Comparison of ENCODE assay signal across 5 worm cellular contexts in genomic region chrIII:12013054-12013453, ce11.
A peak's percentile ranks its signal among the peaks of the same experiment; 100 is the strongest.
TF ChIP-seq lines count a peak whose summit lies in the region.

No protein-coding gene starts in this region.

TF ChIP-seq in whole organism, L1 larva, 84 proteins besides CTCF, POLR2A, EP300 and RAD21:
- TF ChIP-seq ceh-90 (tag; optimal IDR thresholded peaks at IDR 0.05; lab: Kevin White, UChicago) (no peak), nhr-90 (tag; optimal IDR thresholded peaks at IDR 0.05; lab: Kevin White, UChicago; ENCODE audit: poor library complexity) (no peak), lin-35 (GFP tag; optimal IDR thresholded peaks at IDR 0.05; lab: Kevin White, UChicago) (peak in 1 of 2 experiments; percentile 9), lin-14 (GFP tag; optimal IDR thresholded peaks at IDR 0.05; lab: Kevin White, UChicago) (peak; percentile 55), efl-1 (optimal IDR thresholded peaks at IDR 0.05; lab: Kevin White, UChicago) (no peak), efl-1 (GFP tag; optimal IDR thresholded peaks at IDR 0.05 in 1 of 2; lab: Kevin White, UChicago) (peak in 1 of 2 experiments; percentile 60), blmp-1 (tag; optimal IDR thresholded peaks at IDR 0.05; lab: Kevin White, UChicago) (peak; percentile 39), nhr-85 (tag; lab: Kevin White, UChicago) (peak; percentile 85), grh-1 (GFP tag; IDR thresholded peaks at IDR 0.05; lab: Robert Waterston, UW) (peak; percentile 58), skn-1 (tag; optimal IDR thresholded peaks at IDR 0.05; lab: Kevin White, UChicago) (peak; percentile 4), elt-2 (tag; optimal IDR thresholded peaks at IDR 0.05; lab: Kevin White, UChicago) (no peak), snu-23 (GFP tag; optimal IDR thresholded peaks at IDR 0.05; lab: Kevin White, UChicago) (peak; percentile 20), nhr-71 (tag; optimal IDR thresholded peaks at IDR 0.05; lab: Kevin White, UChicago) (peak; percentile 13), dpl-1 (GFP tag; optimal IDR thresholded peaks at IDR 0.05; lab: Kevin White, UChicago) (peak in 1 of 3 experiments; percentile 13)
TF ChIP-seq in whole organism, L1 larva: peak in this region for 10.

TF ChIP-seq in whole organism, L2 larva, 48 proteins besides CTCF, POLR2A, EP300 and RAD21:
- TF ChIP-seq nhr-25 (tag; optimal IDR thresholded peaks at IDR 0.05; lab: Kevin White, UChicago): peak; percentile 52
- TF ChIP-seq sma-3 (GFP tag; optimal IDR thresholded peaks at IDR 0.05; lab: Kevin White, UChicago): peak; percentile 21
- TF ChIP-seq sem-4 (tag; optimal IDR thresholded peaks at IDR 0.05; lab: Kevin White, UChicago): peak; percentile 5
- TF ChIP-seq ceh-16 (tag; optimal IDR thresholded peaks at IDR 0.05; lab: Kevin White, UChicago): no peak

TF ChIP-seq in whole organism, L3 larva, 47 proteins besides CTCF, POLR2A, EP300 and RAD21:
- TF ChIP-seq nhr-28 (tag; optimal IDR thresholded peaks at IDR 0.05; lab: Kevin White, UChicago) (no peak), fkh-2 (tag; optimal IDR thresholded peaks at IDR 0.05; lab: Kevin White, UChicago) (no peak), nhr-25 (tag; optimal IDR thresholded peaks at IDR 0.05; lab: Kevin White, UChicago) (peak; percentile 69), ceh-28 (tag; optimal IDR thresholded peaks at IDR 0.05; lab: Kevin White, UChicago) (no peak), hmg-11 (tag; optimal IDR thresholded peaks at IDR 0.05; lab: Kevin White, UChicago) (peak; percentile 6), ztf-4 (tag; optimal IDR thresholded peaks at IDR 0.05; lab: Kevin White, UChicago) (no peak), nhr-23 (tag; optimal IDR thresholded peaks at IDR 0.05; lab: Kevin White, UChicago) (peak; percentile 52)

TF ChIP-seq in whole organism, L4 larva, 104 proteins besides CTCF, POLR2A, EP300 and RAD21:
- TF ChIP-seq nhr-28 (tag; optimal IDR thresholded peaks at IDR 0.05; lab: Kevin White, UChicago): peak; percentile 9
- TF ChIP-seq lin-38 (GFP tag; IDR thresholded peaks at IDR 0.05; lab: Robert Waterston, UW): no peak
- no peak for TF ChIP-seq unc-39 (tag; optimal IDR thresholded peaks at IDR 0.05; lab: Kevin White, UChicago)
- peak; percentile 9 for TF ChIP-seq mxl-3 (GFP tag; optimal IDR thresholded peaks at IDR 0.05; lab: Kevin White, UChicago)
- TF ChIP-seq aha-1 (tag; lab: Kevin White, UChicago): peak; percentile 51

TF ChIP-seq in whole organism, young adult, 124 proteins besides CTCF, POLR2A, EP300 and RAD21:
- TF ChIP-seq ccch-3 (GFP tag; optimal IDR thresholded peaks at IDR 0.05; lab: Kevin White, UChicago) (no peak), nhr-120 (GFP tag; IDR thresholded peaks at IDR 0.05; lab: Robert Waterston, UW) (no peak), dpl-1 (GFP tag; optimal IDR thresholded peaks at IDR 0.05; lab: Kevin White, UChicago) (no peak), hmg-1.2 (GFP tag; IDR thresholded peaks at IDR 0.05; lab: Robert Waterston, UW) (peak; percentile 84), ceh-27 (GFP tag; optimal IDR thresholded peaks at IDR 0.05; lab: Kevin White, UChicago) (peak; percentile 39), sptf-2 (GFP tag; optimal IDR thresholded peaks at IDR 0.05; lab: Kevin White, UChicago) (no peak)
